Worm (Caenorhabditis elegans) whole organism, mixed stage, embryonic: ENCODE measurements around the gene hlh-10.

Experiments
- M03D4.4 ChIP-seq: sonication (generic microtip); optimal IDR thresholded peaks from 2 replicates; lab custom pipeline; 2017; ENCODE audit warnings: mild to moderate bottlenecking, missing genetic modification characterization, missing compliant biosample characterization
- bed-3 ChIP-seq: fragments of 200-800 bp; sonication (Bioruptor generic); optimal IDR thresholded peaks from 3 replicates; lab custom pipeline; 2018; ENCODE audit warnings: mild to moderate bottlenecking, missing genetic modification characterization, moderate library complexity, missing compliant biosample characterization
- blmp-1 ChIP-seq: fragments of 150-350 bp; optimal IDR thresholded peaks from 2 replicates; lab custom pipeline; 2014; ENCODE audit warnings: missing biosample characterization, missing genetic modification characterization
- ceh-39 ChIP-seq: fragments of 150-350 bp; optimal IDR thresholded peaks from 2 replicates; lab custom pipeline; 2014; ENCODE audit warnings: missing biosample characterization, missing genetic modification characterization
- ceh-43 ChIP-seq: fragments of 200-800 bp; sonication (Bioruptor generic); optimal IDR thresholded peaks from 2 replicates; lab custom pipeline; 2018; ENCODE audit warnings: mild to moderate bottlenecking, missing genetic modification characterization, moderate library complexity, missing compliant biosample characterization
- ceh-83 ChIP-seq: fragments of 200-800 bp; sonication (Bioruptor generic); optimal IDR thresholded peaks from 2 replicates; lab custom pipeline; 2018; ENCODE audit warnings: mild to moderate bottlenecking, missing genetic modification characterization, missing compliant biosample characterization
- ces-1 ChIP-seq: fragments of 150-350 bp; optimal IDR thresholded peaks from 2 replicates; lab custom pipeline; 2014; ENCODE audit warnings: missing biosample characterization, missing genetic modification reagents, missing genetic modification characterization
- cnd-1 ChIP-seq: fragments of 200-800 bp; sonication (Bioruptor generic); optimal IDR thresholded peaks from 2 replicates; lab custom pipeline; 2018; ENCODE audit warnings: mild to moderate bottlenecking, missing genetic modification characterization, missing compliant biosample characterization
- drap-1 ChIP-seq: fragments of 200-800 bp; sonication (Bioruptor generic); optimal IDR thresholded peaks from 3 replicates; lab custom pipeline; 2018; ENCODE audit warnings: mild to moderate bottlenecking, missing genetic modification characterization, missing compliant biosample characterization
- elt-1 ChIP-seq: sonication (generic microtip); optimal IDR thresholded peaks from 2 replicates; lab custom pipeline; 2017; ENCODE audit warnings: missing genetic modification characterization, mild to moderate bottlenecking, missing compliant biosample characterization, antibody characterized with exemption, moderate library complexity, borderline replicate concordance; ENCODE audit not compliant: insufficient read depth
- elt-3 ChIP-seq: fragments of 150-350 bp; optimal IDR thresholded peaks from 2 replicates; lab custom pipeline; 2014; ENCODE audit warnings: missing biosample characterization, missing genetic modification characterization
- flh-1 ChIP-seq: fragments of 200-800 bp; sonication (Bioruptor generic); optimal IDR thresholded peaks from 2 replicates; lab custom pipeline; 2018; ENCODE audit warnings: mild to moderate bottlenecking, missing genetic modification characterization, moderate library complexity, missing compliant biosample characterization
- ham-2 ChIP-seq: fragments of 200-800 bp; sonication (Bioruptor generic); optimal IDR thresholded peaks from 2 replicates; lab custom pipeline; 2018; ENCODE audit warnings: mild to moderate bottlenecking, missing genetic modification characterization, missing compliant biosample characterization
- hlh-1 ChIP-seq: fragments of 150-350 bp; optimal IDR thresholded peaks from 2 replicates; lab custom pipeline; 2014; ENCODE audit warnings: missing biosample characterization, missing genetic modification reagents, missing genetic modification characterization
- lsy-2 ChIP-seq: fragments of 150-350 bp; optimal IDR thresholded peaks from 2 replicates; lab custom pipeline; 2014; ENCODE audit warnings: missing biosample characterization, missing genetic modification characterization
- mab-5 ChIP-seq: fragments of 150-350 bp; optimal IDR thresholded peaks from 2 replicates; lab custom pipeline; 2014; ENCODE audit warnings: missing biosample characterization, missing genetic modification characterization
- mls-2 ChIP-seq: sonication (generic microtip); optimal IDR thresholded peaks from 2 replicates; lab custom pipeline; 2016; ENCODE audit warnings: mild to moderate bottlenecking, missing genetic modification characterization, moderate library complexity, missing compliant biosample characterization
- nhr-12 ChIP-seq: fragments of 150-350 bp; optimal IDR thresholded peaks from 2 replicates; lab custom pipeline; 2014; ENCODE audit warnings: missing biosample characterization, missing genetic modification characterization
- nhr-2 ChIP-seq: fragments of 150-350 bp; optimal IDR thresholded peaks from 2 replicates; lab custom pipeline; 2014; ENCODE audit warnings: missing biosample characterization, missing genetic modification characterization
- nhr-237 ChIP-seq: fragments of 150-350 bp; optimal IDR thresholded peaks from 2 replicates; lab custom pipeline; 2014; ENCODE audit warnings: missing biosample characterization, missing genetic modification characterization
- nhr-28 ChIP-seq: fragments of 150-350 bp; optimal IDR thresholded peaks from 2 replicates; lab custom pipeline; 2014; ENCODE audit warnings: missing biosample characterization, missing genetic modification characterization
- nhr-76 ChIP-seq: sonication (generic microtip); optimal IDR thresholded peaks from 2 replicates; lab custom pipeline; 2017; ENCODE audit warnings: missing biosample characterization, missing genetic modification characterization
- pha-4 ChIP-seq: fragments of 150-350 bp; optimal IDR thresholded peaks from 2 replicates; lab custom pipeline; 2018; ENCODE audit warnings: missing biosample characterization, missing genetic modification reagents, missing genetic modification characterization
- snpc-4 ChIP-seq: fragments of 150-350 bp; optimal IDR thresholded peaks from 2 replicates; lab custom pipeline; 2014; ENCODE audit warnings: missing biosample characterization, missing genetic modification characterization
- sptf-1 ChIP-seq: sonication (generic microtip); optimal IDR thresholded peaks from 2 replicates; lab custom pipeline; 2017; ENCODE audit warnings: mild to moderate bottlenecking, missing genetic modification characterization, moderate library complexity, missing compliant biosample characterization
- tbx-8 ChIP-seq: fragments of 200-800 bp; sonication (Bioruptor generic); optimal IDR thresholded peaks from 2 replicates; lab custom pipeline; 2018; ENCODE audit warnings: mild to moderate bottlenecking, missing genetic modification characterization, moderate library complexity, missing compliant biosample characterization
- unc-120 ChIP-seq: sonication (generic microtip); optimal IDR thresholded peaks from 2 replicates; lab custom pipeline; 2017; ENCODE audit warnings: missing genetic modification characterization, missing compliant biosample characterization; ENCODE audit not compliant: poor library complexity, severe bottlenecking
- unc-39 ChIP-seq: fragments of 150-350 bp; optimal IDR thresholded peaks from 2 replicates; lab custom pipeline; 2014; ENCODE audit warnings: missing biosample characterization, missing genetic modification characterization
- unc-62 ChIP-seq: fragments of 150-350 bp; optimal IDR thresholded peaks from 2 replicates; lab custom pipeline; 2014; ENCODE audit warnings: missing biosample characterization, missing genetic modification reagents, missing genetic modification characterization
- zip-8 ChIP-seq: fragments of 150-350 bp; optimal IDR thresholded peaks from 2 replicates; lab custom pipeline; 2014; ENCODE audit warnings: missing biosample characterization, missing genetic modification characterization

hlh-10 gene

DNA sequence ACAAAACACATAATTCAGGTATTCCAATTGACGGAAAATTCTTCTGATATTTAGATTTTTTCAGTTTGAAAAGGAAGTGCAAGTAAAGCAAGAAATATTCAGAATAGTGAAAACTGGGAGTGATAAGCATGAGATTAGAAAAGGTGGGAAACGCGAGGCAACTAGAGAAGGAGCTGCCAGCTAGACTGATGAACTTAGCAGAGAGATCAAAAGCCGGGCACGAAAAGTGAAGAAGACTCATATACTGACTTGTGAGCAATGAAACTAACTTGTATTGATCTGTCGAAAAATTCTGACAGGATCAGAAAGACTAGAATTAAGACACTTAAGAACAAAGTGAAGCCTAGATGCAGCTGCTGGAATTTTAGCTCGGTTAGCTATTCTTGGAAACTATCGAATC, 20.5 kb downstream of the hlh-10 start, which contains the start of gene nhr-36:
Gene nhr-36, minus strand, starts transcription at position 101 of the 400 bp plus-strand sequence.
- no peak for TF ChIP-seq elt-3 (tag; lab: Kevin White, UChicago)
- TF ChIP-seq hlh-1 (tag; lab: Kevin White, UChicago), result no peak
- TF ChIP-seq mls-2 (tag; lab: Kevin White, UChicago), result no peak
- TF ChIP-seq unc-120 (tag; lab: Kevin White, UChicago), result no peak

DNA sequence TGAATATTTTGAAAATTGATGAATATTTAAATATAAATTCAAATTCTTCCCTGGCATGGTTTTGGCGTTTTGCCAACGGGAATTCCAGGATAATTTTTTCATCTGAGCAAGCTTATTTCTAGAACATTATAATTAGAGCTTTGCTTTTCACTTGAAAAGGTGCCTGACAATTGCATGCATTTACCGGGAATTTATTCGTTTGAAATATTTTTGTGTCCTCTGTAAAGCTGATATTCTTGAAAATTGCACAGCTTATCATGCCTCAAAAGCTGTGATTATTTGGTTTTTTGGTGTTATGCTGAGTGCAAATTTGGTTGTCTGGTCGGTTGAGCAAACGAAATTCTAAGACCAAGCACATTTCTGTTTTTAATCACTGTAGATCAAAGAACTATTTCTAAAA, 21.6 kb downstream of the hlh-10 start:
- TF ChIP-seq mls-2 (tag; lab: Kevin White, UChicago) (no peak), sptf-1 (tag; lab: Kevin White, UChicago) (no peak), drap-1 (no peak), ces-1 (GFP tag; lab: Kevin White, UChicago) (no peak), bed-3 (GFP tag; lab: Kevin White, UChicago) (no peak), unc-39 (tag; lab: Kevin White, UChicago) (no peak), nhr-28 (tag; lab: Kevin White, UChicago) (no peak), nhr-237 (no peak), unc-120 (tag; lab: Kevin White, UChicago) (no peak), nhr-2 (tag; lab: Kevin White, UChicago) (no peak), ham-2 (GFP tag; lab: Kevin White, UChicago) (no peak), M03D4.4 (no peak), pha-4 (no peak), ceh-39 (tag; lab: Kevin White, UChicago) (no peak), elt-3 (tag; lab: Kevin White, UChicago) (no peak), ceh-43 (GFP tag; lab: Kevin White, UChicago) (no peak), nhr-76 (tag; lab: Kevin White, UChicago) (no peak)

DNA sequence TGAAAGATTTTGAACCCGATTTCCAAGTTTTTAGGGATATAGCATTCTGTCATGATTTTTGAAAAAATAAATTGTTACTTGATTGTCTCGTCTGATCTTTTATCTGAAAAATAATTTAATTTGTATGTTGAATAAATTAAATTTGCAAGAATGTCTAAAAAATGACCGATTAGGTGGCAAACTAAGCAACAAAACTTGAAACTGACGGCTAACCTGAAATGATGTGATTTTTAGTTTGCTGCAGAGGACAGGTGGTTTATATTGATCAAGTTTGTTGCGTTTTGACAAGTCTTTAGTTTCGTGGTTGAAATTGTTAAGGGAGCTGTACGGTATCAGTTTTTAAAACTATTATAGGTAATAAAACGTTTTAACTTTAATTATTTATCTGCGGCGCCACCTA, 24.5 kb downstream of the hlh-10 start, which contains the start of gene F07C3.16:
Gene F07C3.16, minus strand, starts transcription at position 101 of the 400 bp plus-strand sequence.
- TF ChIP-seq ceh-43 (GFP tag; lab: Kevin White, UChicago) (no peak), cnd-1 (no peak), elt-1 (no peak), pha-4 (no peak), nhr-2 (tag; lab: Kevin White, UChicago) (no peak), nhr-28 (tag; lab: Kevin White, UChicago) (no peak)

DNA sequence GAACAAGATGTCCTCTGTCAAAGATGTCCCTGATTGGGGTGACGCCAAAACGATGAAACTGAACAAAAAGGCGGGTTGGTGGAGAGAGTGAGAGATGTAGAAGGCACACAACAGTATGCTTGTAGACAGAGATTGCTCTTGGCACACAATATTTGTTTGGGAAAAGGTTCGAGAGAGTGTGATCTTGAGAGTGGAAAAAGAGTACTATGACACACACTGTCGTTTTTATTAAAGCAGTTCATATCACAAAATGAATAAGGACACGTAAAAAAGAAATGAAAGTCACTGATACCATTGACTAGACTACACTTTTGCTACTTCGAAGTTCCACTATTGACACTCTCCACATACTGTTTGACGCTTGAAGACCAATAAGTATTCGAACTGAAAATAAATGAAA, 26.5 kb downstream of the hlh-10 start:
- TF ChIP-seq elt-3 (tag; lab: Kevin White, UChicago) (no peak), elt-1 (no peak), zip-8 (tag; lab: Kevin White, UChicago) (no peak), unc-62 (GFP tag; lab: Kevin White, UChicago) (no peak), flh-1 (GFP tag; lab: Kevin White, UChicago) (no peak), ces-1 (GFP tag; lab: Kevin White, UChicago) (no peak), tbx-8 (no peak), lsy-2 (no peak), nhr-76 (tag; lab: Kevin White, UChicago) (no peak), bed-3 (GFP tag; lab: Kevin White, UChicago) (no peak)

DNA sequence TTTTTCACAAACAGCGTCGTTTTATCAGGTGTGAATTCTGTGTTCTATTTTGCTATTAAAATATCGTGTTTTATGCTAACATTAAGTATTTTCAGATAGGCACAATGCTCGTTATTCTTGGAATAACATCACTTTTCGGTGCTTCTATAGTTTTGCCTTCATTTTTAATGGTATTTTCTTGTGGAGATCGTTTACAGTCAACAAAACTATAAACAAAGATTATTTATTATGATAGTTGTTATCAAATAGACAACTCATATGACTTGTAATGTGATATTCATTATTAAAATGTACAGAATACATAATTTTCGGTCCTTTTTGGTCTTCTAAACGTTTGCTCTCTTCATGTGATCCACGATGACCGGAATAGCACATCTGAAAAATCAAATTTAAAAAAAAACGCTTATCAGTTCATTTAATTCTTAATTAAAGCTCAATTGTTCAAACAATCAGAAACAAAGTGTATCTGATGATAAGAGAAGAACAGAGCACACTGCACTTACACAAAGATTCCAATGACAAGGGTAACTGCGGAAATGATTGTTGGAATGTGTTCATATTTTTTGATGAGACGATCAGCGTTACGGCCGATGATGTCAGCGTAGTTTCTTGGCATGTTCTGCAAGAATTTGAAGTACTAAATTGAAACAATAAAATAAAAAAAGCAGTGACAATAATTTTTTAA, 27.9 kb downstream of the hlh-10 start, which contains the start of gene F07C3.9:
Gene F07C3.9, minus strand, starts transcription at position 635 of the 685 bp plus-strand sequence.
- no peak for TF ChIP-seq unc-62 (GFP tag; lab: Kevin White, UChicago)
- TF ChIP-seq cnd-1, result no peak
- no peak for TF ChIP-seq unc-39 (tag; lab: Kevin White, UChicago)
- TF ChIP-seq snpc-4, result no peak
- TF ChIP-seq elt-1, result no peak
- TF ChIP-seq ceh-83, result no peak
- TF ChIP-seq M03D4.4, result no peak
- no peak for TF ChIP-seq tbx-8
- TF ChIP-seq blmp-1, result no peak
- no peak for TF ChIP-seq unc-120 (tag; lab: Kevin White, UChicago)
- no peak for TF ChIP-seq nhr-12 (tag; lab: Kevin White, UChicago)
- TF ChIP-seq ceh-39 (tag; lab: Kevin White, UChicago), result no peak
- TF ChIP-seq hlh-1 (tag; lab: Kevin White, UChicago), result no peak
- no peak for TF ChIP-seq sptf-1 (tag; lab: Kevin White, UChicago)
- no peak for TF ChIP-seq drap-1
- TF ChIP-seq lsy-2, result no peak
- no peak for TF ChIP-seq pha-4
- TF ChIP-seq mab-5 (tag; lab: Kevin White, UChicago), result no peak
